Worm (Caenorhabditis elegans): ENCODE data around the gene tlp-1.

DNA sequence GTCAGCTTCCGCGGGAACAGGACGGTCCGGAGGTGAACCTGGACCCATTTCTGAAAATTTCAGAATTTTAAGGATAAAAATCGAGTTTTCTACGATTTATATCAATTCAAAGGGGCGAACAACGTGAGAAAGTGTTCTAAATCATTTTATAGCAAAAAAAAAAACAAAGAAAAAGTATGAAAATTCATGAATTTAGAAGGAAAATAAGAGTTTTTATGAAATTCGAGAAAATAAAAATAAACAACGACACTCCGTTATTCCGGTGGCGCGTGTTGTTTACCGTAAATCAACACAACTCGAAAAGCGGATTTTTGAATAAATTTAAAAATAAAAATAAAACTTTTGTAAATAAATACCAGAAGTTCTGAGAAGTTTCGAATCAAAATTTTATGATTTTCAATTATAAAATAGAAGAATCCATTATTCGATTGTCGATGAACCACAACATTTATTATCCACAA lies 16.9 kb downstream of the tlp-1 start, which contains the start of gene nyn-1:
- TF ChIP-seq med-1 (GFP tag; optimal IDR thresholded peaks at IDR 0.05; ENCODE audit: insufficient read depth) (no peak), T22C8.4 (GFP tag; IDR thresholded peaks at IDR 0.05) (no peak), ztf-23 (GFP tag; IDR thresholded peaks at IDR 0.05) (no peak), ztf-29 (GFP tag; IDR thresholded peaks at IDR 0.05) (no peak), cog-1 (tag; optimal IDR thresholded peaks at IDR 0.05) (no peak), tab-1 (GFP tag; IDR thresholded peaks at IDR 0.05) (no peak)
